Worm (Caenorhabditis elegans) whole organism, midembryonic: Measurements from ENCODE around the gene ncx-1.

ENCODE experiments used
- T22C8.4 ChIP-seq: fragments of 200-800 bp; sonication (Bioruptor generic); IDR thresholded peaks from 2 replicates; pipeline ENCODE4 v1.3.6; 2022; ENCODE audit warnings: missing genetic modification characterization, missing compliant biosample characterization
- cog-1 ChIP-seq: sonication (generic microtip); optimal IDR thresholded peaks from 2 replicates; lab custom pipeline; 2016; ENCODE audit warnings: missing genetic modification characterization, missing compliant biosample characterization
- flt-1 ChIP-seq: fragments of 200-800 bp; sonication (Bioruptor generic); IDR thresholded peaks from 2 replicates; pipeline ENCODE4 v1.3.6; 2022; ENCODE audit warnings: missing genetic modification characterization, missing compliant biosample characterization
- klf-2 ChIP-seq: fragments of 200-800 bp; sonication (Bioruptor generic); conservative IDR thresholded peaks from 2 replicates; pipeline ENCODE4 v1.3.6; 2022; ENCODE audit warnings: missing genetic modification reagents, missing genetic modification characterization, missing compliant biosample characterization
- med-1 ChIP-seq: sonication (generic microtip); optimal IDR thresholded peaks from 2 replicates; lab custom pipeline; 2017; ENCODE audit warnings: missing genetic modification characterization, mild to moderate bottlenecking, missing compliant biosample characterization, antibody characterized with exemption, missing genetic modification reagents; ENCODE audit not compliant: insufficient read depth
- ref-1 ChIP-seq: fragments of 200-800 bp; sonication (Bioruptor generic); conservative IDR thresholded peaks from 2 replicates; pipeline ENCODE4 v1.3.6; 2022; ENCODE audit warnings: missing genetic modification reagents, missing genetic modification characterization, missing compliant biosample characterization
- tab-1 ChIP-seq: fragments of 200-800 bp; sonication (Bioruptor generic); IDR thresholded peaks from 2 replicates; pipeline ENCODE4 v1.3.6; 2022; ENCODE audit warnings: missing genetic modification characterization, missing compliant biosample characterization
- ztf-23 ChIP-seq: fragments of 200-800 bp; sonication (Bioruptor generic); IDR thresholded peaks from 2 replicates; pipeline ENCODE4 v1.3.6; 2022; ENCODE audit warnings: missing genetic modification reagents, missing genetic modification characterization, missing compliant biosample characterization
- ztf-29 ChIP-seq: fragments of 200-800 bp; sonication (Bioruptor generic); IDR thresholded peaks from 2 replicates; pipeline ENCODE4 v1.3.6; 2022; ENCODE audit warnings: missing genetic modification reagents, missing genetic modification characterization, missing compliant biosample characterization

The ncx-1 gene

ce11 chrV:20120623-20121165 is at the start of gene ncx-1:
Gene ncx-1, minus strand, starts transcription at chrV:20120673.
- TF ChIP-seq klf-2 (GFP tag; lab: Robert Waterston, UW) (no peak), cog-1 (tag; lab: Kevin White, UChicago) (no peak), T22C8.4 (GFP tag; lab: Robert Waterston, UW) (no peak), ref-1 (no peak), med-1 (GFP tag; lab: Kevin White, UChicago) (no peak), ztf-23 (GFP tag; lab: Robert Waterston, UW) (no peak), ztf-29 (GFP tag; lab: Robert Waterston, UW) (no peak), flt-1 (no peak), tab-1 (no peak)

ce11 chrV:20165808-20166207 is 45.3 kb upstream of the ncx-1 start:
- TF ChIP-seq flt-1 (no peak), cog-1 (tag; lab: Kevin White, UChicago) (no peak), med-1 (GFP tag; lab: Kevin White, UChicago) (no peak), ztf-23 (GFP tag; lab: Robert Waterston, UW) (no peak), klf-2 (GFP tag; lab: Robert Waterston, UW) (no peak), T22C8.4 (GFP tag; lab: Robert Waterston, UW) (no peak), ref-1 (no peak), tab-1 (no peak)

- TF ChIP-seq med-1 (GFP tag; lab: Kevin White, UChicago) (no peak), tab-1 (no peak), ztf-23 (GFP tag; lab: Robert Waterston, UW) (no peak), ztf-29 (GFP tag; lab: Robert Waterston, UW) (no peak), cog-1 (tag; lab: Kevin White, UChicago) (no peak), klf-2 (GFP tag; lab: Robert Waterston, UW) (no peak), ref-1 (no peak), T22C8.4 (GFP tag; lab: Robert Waterston, UW) (no peak), flt-1 (no peak)
Observed at ce11 chrV:20164059-20164892, 43.8 kb upstream of the ncx-1 start, which contains the start of gene F19B2.5. Gene F19B2.5, minus strand, starts transcription at chrV:20164165.

ce11 chrV:20163105-20163449 is 42.6 kb upstream of the ncx-1 start:
- TF ChIP-seq ref-1: no peak
- no peak for TF ChIP-seq T22C8.4 (GFP tag; lab: Robert Waterston, UW)
- no peak for TF ChIP-seq ztf-29 (GFP tag; lab: Robert Waterston, UW)
- no peak for TF ChIP-seq klf-2 (GFP tag; lab: Robert Waterston, UW)
- TF ChIP-seq cog-1 (tag; lab: Kevin White, UChicago): no peak
- TF ChIP-seq ztf-23 (GFP tag; lab: Robert Waterston, UW): no peak

- TF ChIP-seq flt-1: no peak
Observed at ce11 chrV:20162290-20163104, 42.0 kb upstream of the ncx-1 start.

ce11 chrV:20161781-20162289 is 41.4 kb upstream of the ncx-1 start:
- TF ChIP-seq klf-2 (GFP tag; lab: Robert Waterston, UW): no peak
- TF ChIP-seq cog-1 (tag; lab: Kevin White, UChicago): no peak
- no peak for TF ChIP-seq ztf-23 (GFP tag; lab: Robert Waterston, UW)
- TF ChIP-seq ztf-29 (GFP tag; lab: Robert Waterston, UW): no peak
- TF ChIP-seq tab-1: no peak
- TF ChIP-seq ref-1: no peak
- no peak for TF ChIP-seq med-1 (GFP tag; lab: Kevin White, UChicago)
- TF ChIP-seq flt-1: no peak
- no peak for TF ChIP-seq T22C8.4 (GFP tag; lab: Robert Waterston, UW)

- TF ChIP-seq med-1 (GFP tag; lab: Kevin White, UChicago) (no peak), T22C8.4 (GFP tag; lab: Robert Waterston, UW) (no peak), klf-2 (GFP tag; lab: Robert Waterston, UW) (no peak), ref-1 (no peak), ztf-29 (GFP tag; lab: Robert Waterston, UW) (no peak), cog-1 (tag; lab: Kevin White, UChicago) (no peak), ztf-23 (GFP tag; lab: Robert Waterston, UW) (no peak), flt-1 (no peak)
Observed at ce11 chrV:20158223-20158622, 37.8 kb upstream of the ncx-1 start, which contains the start of gene F19B2.6. Gene F19B2.6, plus strand, starts transcription at chrV:20158523.

ce11 chrV:20151855-20152254 is 31.4 kb upstream of the ncx-1 start:
- TF ChIP-seq T22C8.4 (GFP tag; lab: Robert Waterston, UW) (no peak), klf-2 (GFP tag; lab: Robert Waterston, UW) (no peak), ztf-29 (GFP tag; lab: Robert Waterston, UW) (no peak), flt-1 (no peak), ztf-23 (GFP tag; lab: Robert Waterston, UW) (no peak), tab-1 (no peak), cog-1 (tag; lab: Kevin White, UChicago) (no peak), med-1 (GFP tag; lab: Kevin White, UChicago) (no peak), ref-1 (no peak)

ce11 chrV:20151432-20151831 is 31.0 kb upstream of the ncx-1 start, which contains the start of gene F19B2.7:
Gene F19B2.7, plus strand, starts transcription at chrV:20151732.
- TF ChIP-seq klf-2 (GFP tag; lab: Robert Waterston, UW) (no peak), ref-1 (no peak), med-1 (GFP tag; lab: Kevin White, UChicago) (no peak), cog-1 (tag; lab: Kevin White, UChicago) (no peak), ztf-23 (GFP tag; lab: Robert Waterston, UW) (no peak), T22C8.4 (GFP tag; lab: Robert Waterston, UW) (no peak), ztf-29 (GFP tag; lab: Robert Waterston, UW) (no peak), tab-1 (no peak), flt-1 (no peak)
